Fruit fly (Drosophila melanogaster): ENCODE data around the gene Fadd.

Fadd gene

dm6 chr3R:22046723-22047122, 12.5 kb downstream of the Fadd start:
- TF ChIP-seq Snoo (tag; optimal IDR thresholded peaks at IDR 0.05) (no peak), fd96Ca (GFP tag; IDR thresholded peaks at IDR 0.05) (no peak), Ets98B (GFP tag; IDR thresholded peaks at IDR 0.05) (no peak), CG17806 (tag; optimal IDR thresholded peaks at IDR 0.05) (no peak), gl (tag; optimal IDR thresholded peaks at IDR 0.05) (no peak), CG8301 (tag; optimal IDR thresholded peaks at IDR 0.05) (no peak), CG15710 (tag; optimal IDR thresholded peaks at IDR 0.05) (no peak), CG32121 (GFP tag; IDR thresholded peaks at IDR 0.05) (no peak), D1 (tag; optimal IDR thresholded peaks at IDR 0.05) (no peak)

DNA sequence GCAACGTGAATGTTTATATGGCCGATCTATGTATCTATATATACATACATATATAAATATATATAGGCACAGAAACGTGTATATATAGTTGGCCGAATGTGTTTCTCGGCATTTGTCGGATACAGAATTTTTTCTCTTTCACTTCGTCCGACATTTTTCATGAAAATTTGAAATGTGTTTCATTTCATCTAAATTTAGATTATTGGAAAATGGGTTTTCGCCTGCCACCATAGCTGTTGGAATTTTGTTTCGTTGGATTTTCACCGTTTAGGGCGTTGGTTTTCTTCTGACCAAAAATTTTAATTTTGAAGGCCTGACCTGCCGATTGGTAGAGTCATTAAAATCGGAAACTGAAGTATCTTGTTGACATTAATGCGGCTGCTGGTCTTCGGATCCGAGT, 13.2 kb downstream of the Fadd start:
- TF ChIP-seq Pif1A (GFP tag; optimal IDR thresholded peaks at IDR 0.05) (no peak), Snoo (tag; optimal IDR thresholded peaks at IDR 0.05) (no peak), CG9948 (tag; optimal IDR thresholded peaks at IDR 0.05) (no peak)

DNA sequence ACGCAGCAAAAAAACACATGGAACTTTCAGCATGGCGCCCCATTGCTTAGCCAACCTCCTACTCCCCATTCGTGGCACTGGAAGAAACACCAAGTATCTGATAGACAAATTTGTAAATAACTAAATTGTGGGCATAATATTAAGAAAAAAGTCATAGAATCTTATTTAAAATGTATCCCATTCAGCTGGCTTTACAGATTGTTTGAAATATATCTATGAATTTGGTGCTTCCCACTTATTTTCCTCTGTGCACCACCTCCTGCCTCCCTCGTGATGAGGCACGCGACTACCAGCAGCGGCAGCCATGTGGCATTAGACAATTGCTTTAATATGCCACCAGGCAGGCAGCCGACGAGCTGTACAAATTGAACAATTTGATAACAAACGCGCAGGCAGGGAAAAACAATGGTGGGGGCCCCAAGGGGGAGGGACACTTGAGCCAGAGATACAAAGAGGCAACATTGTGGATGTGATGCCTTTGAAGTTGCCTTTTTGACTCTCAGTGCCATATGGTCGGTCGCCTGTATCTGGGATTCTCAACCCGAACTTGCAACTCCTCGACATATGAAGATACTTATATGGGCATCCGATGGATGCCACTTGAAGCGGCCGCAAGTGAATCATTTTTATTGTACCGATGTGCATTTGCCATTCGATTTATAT, 15.0 kb downstream of the Fadd start:
- TF ChIP-seq Ets98B (GFP tag; IDR thresholded peaks at IDR 0.05) (peak; percentile 83), CG8301 (tag; optimal IDR thresholded peaks at IDR 0.05) (peak; percentile 75), CG10348 (GFP tag; IDR thresholded peaks at IDR 0.05) (0 out of 2 replicates have a peak, but pooled peaks have one; percentile 40), fd96Ca (GFP tag; IDR thresholded peaks at IDR 0.05) (peak; percentile 77), CG12605 (GFP tag; IDR thresholded peaks at IDR 0.05) (peak; percentile 66), D1 (tag; optimal IDR thresholded peaks at IDR 0.05) (no peak), CG13204 (GFP tag; optimal IDR thresholded peaks at IDR 0.05) (no peak), CG34367 (tag; optimal IDR thresholded peaks at IDR 0.05) (peak; percentile 34), Pif1A (GFP tag; optimal IDR thresholded peaks at IDR 0.05) (peak; percentile 64), CG32121 (GFP tag; IDR thresholded peaks at IDR 0.05) (peak; percentile 80), rn (GFP tag; IDR thresholded peaks at IDR 0.05) (no peak), CG8159 (tag; optimal IDR thresholded peaks at IDR 0.05) (peak; percentile 59), Snoo (tag; optimal IDR thresholded peaks at IDR 0.05) (no peak), CG4496 (GFP tag; IDR thresholded peaks at IDR 0.05) (no peak), CG17806 (tag; optimal IDR thresholded peaks at IDR 0.05) (peak; percentile 54), Pif1B (GFP tag; optimal IDR thresholded peaks at IDR 0.05) (peak; percentile 15), EcR (GFP tag; optimal IDR thresholded peaks at IDR 0.05) (no peak), gl (tag; optimal IDR thresholded peaks at IDR 0.05) (no peak), CG14655 (GFP tag; optimal IDR thresholded peaks at IDR 0.05) (peak; percentile 80), CG9948 (tag; optimal IDR thresholded peaks at IDR 0.05) (peak; percentile 34), CG15710 (tag; optimal IDR thresholded peaks at IDR 0.05) (peak; percentile 50)

- TF ChIP-seq CG32121 (GFP tag; IDR thresholded peaks at IDR 0.05) (no peak), fd96Ca (GFP tag; IDR thresholded peaks at IDR 0.05) (no peak), EcR (GFP tag; optimal IDR thresholded peaks at IDR 0.05) (no peak), rn (GFP tag; IDR thresholded peaks at IDR 0.05) (no peak), Snoo (tag; optimal IDR thresholded peaks at IDR 0.05) (no peak), CG12605 (GFP tag; IDR thresholded peaks at IDR 0.05) (no peak), CG34367 (tag; optimal IDR thresholded peaks at IDR 0.05) (no peak), CG10348 (GFP tag; IDR thresholded peaks at IDR 0.05) (no peak), Pif1B (GFP tag; optimal IDR thresholded peaks at IDR 0.05) (no peak), D1 (tag; optimal IDR thresholded peaks at IDR 0.05) (no peak)
Observed at dm6 chr3R:22052235-22052634, 18.0 kb downstream of the Fadd start.

DNA sequence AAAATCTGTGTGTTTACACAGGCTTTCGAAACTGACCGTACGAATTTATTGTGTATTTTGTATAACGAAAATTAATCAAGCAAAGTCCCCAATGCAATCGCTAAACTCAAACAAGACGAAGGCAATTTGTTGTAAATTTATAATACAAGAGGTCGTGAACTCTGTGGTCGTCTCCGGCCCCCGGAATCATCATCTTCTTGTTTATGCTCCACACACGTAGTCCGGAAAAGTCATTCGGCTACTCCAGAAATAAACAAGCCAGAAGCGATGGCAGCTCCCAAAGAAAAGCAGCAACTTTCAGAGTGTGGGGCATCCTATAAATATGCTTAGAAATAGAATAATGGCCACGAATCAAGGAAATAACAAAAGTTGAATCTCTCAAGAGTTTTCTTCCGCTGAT, 18.9 kb downstream of the Fadd start:
- TF ChIP-seq CG34367 (tag; optimal IDR thresholded peaks at IDR 0.05) (no peak), Pif1A (GFP tag; optimal IDR thresholded peaks at IDR 0.05) (no peak), fd96Ca (GFP tag; IDR thresholded peaks at IDR 0.05) (no peak)

- no peak for TF ChIP-seq rn (GFP tag; IDR thresholded peaks at IDR 0.05)
- no peak for TF ChIP-seq CG15710 (tag; optimal IDR thresholded peaks at IDR 0.05)
- TF ChIP-seq CG12605 (GFP tag; IDR thresholded peaks at IDR 0.05), result no peak
- TF ChIP-seq CG4496 (GFP tag; IDR thresholded peaks at IDR 0.05), result no peak
- no peak for TF ChIP-seq CG32121 (GFP tag; IDR thresholded peaks at IDR 0.05)
- no peak for TF ChIP-seq Pif1A (GFP tag; optimal IDR thresholded peaks at IDR 0.05)
Observed at dm6 chr3R:22053740-22054139, 19.5 kb downstream of the Fadd start.

- TF ChIP-seq rn (GFP tag; IDR thresholded peaks at IDR 0.05), result no peak
Observed at dm6 chr3R:22057083-22057482, 22.8 kb downstream of the Fadd start.

dm6 chr3R:22066440-22066839, 32.2 kb downstream of the Fadd start:
- TF ChIP-seq Pif1B (GFP tag; optimal IDR thresholded peaks at IDR 0.05), result peak; percentile 20
- no peak for TF ChIP-seq CG4496 (GFP tag; IDR thresholded peaks at IDR 0.05)

Data from whole organism, pupa.